Fruit fly (Drosophila melanogaster): ENCODE measurements around the gene kkv.
A peak's percentile ranks its signal among the peaks of the same experiment; 100 is the strongest.

- TF ChIP-seq CG6808 (GFP tag; optimal IDR thresholded peaks at IDR 0.05) (no peak), cyc (GFP tag; optimal IDR thresholded peaks at IDR 0.05) (no peak), CG11762 (GFP tag; optimal IDR thresholded peaks at IDR 0.05; ENCODE audit: insufficient read depth) (no peak), fd59A (GFP tag; optimal IDR thresholded peaks at IDR 0.05) (no peak), CG8119 (GFP tag; IDR thresholded peaks at IDR 0.05) (no peak), Hr38 (GFP tag; optimal IDR thresholded peaks at IDR 0.05) (no peak), Lpt (GFP tag; optimal IDR thresholded peaks at IDR 0.05) (no peak), Sox14 (GFP tag; optimal IDR thresholded peaks at IDR 0.05) (peak; percentile 25)
Measured at dm6 chr3R:5393742-5394391, 1.2 kb upstream of the kkv start, which contains the start of gene CG1172.

Data from whole organism, prepupa.